Worm (Caenorhabditis elegans) whole organism, L4 larva: ENCODE results near the gene sqst-2.

Experiments used
- F26F4.8 ChIP-seq: fragments of 200-800 bp; sonication (Bioruptor generic); conservative IDR thresholded peaks from 2 replicates; pipeline ENCODE4 v1.3.6; 2022; ENCODE audit warnings: missing genetic modification characterization, missing compliant biosample characterization
- F37D6.2 ChIP-seq: sonication (generic microtip); optimal IDR thresholded peaks from 2 replicates; lab custom pipeline; 2016; ENCODE audit warnings: mild to moderate bottlenecking, missing genetic modification characterization, missing compliant biosample characterization
- F44E2.7 ChIP-seq: fragments of 200-800 bp; sonication (Bioruptor generic); IDR thresholded peaks from 2 replicates; pipeline ENCODE4 v2.1.2; 2022; ENCODE audit warnings: missing genetic modification characterization, missing compliant biosample characterization
- T26A8.4 ChIP-seq: fragments of 200-800 bp; sonication (Bioruptor generic); IDR thresholded peaks from 2 replicates; pipeline ENCODE4 v1.3.6; 2022; ENCODE audit warnings: missing genetic modification characterization, missing compliant biosample characterization
- Y48G9A.11 ChIP-seq: fragments of 200-800 bp; sonication (Bioruptor generic); IDR thresholded peaks from 2 replicates; pipeline ENCODE4 v1.3.6; 2022; ENCODE audit warnings: missing genetic modification reagents, missing genetic modification characterization, missing compliant biosample characterization
- Y5F2A.4 ChIP-seq: fragments of 200-800 bp; sonication (Bioruptor generic); optimal IDR thresholded peaks from 2 replicates; lab custom pipeline; 2018; ENCODE audit warnings: mild to moderate bottlenecking, missing genetic modification characterization, missing compliant biosample characterization
- aha-1 ChIP-seq: fragments of 150-350 bp; peaks from one replicate; lab custom pipeline; 2014; ENCODE audit warnings: missing biosample characterization, missing genetic modification characterization
- arid-1 ChIP-seq: fragments of 200-800 bp; sonication (Bioruptor generic); conservative IDR thresholded peaks from 2 replicates; pipeline ENCODE4 v1.3.6; 2022; ENCODE audit warnings: missing genetic modification reagents, missing genetic modification characterization, missing compliant biosample characterization
- ceh-62 ChIP-seq: sonication (generic microtip); optimal IDR thresholded peaks from 2 replicates; lab custom pipeline; 2017; ENCODE audit warnings: missing biosample characterization, missing genetic modification characterization
- ceh-82 ChIP-seq: sonication (generic microtip); optimal IDR thresholded peaks from 2 replicates; lab custom pipeline; 2017; ENCODE audit warnings: missing biosample characterization, missing genetic modification characterization
- daf-16 ChIP-seq, 3 experiments: sonication (generic microtip); optimal IDR thresholded peaks; 2 replicates each; lab custom pipeline; 2016 to 2017; ENCODE audit warnings: missing genetic modification characterization in 3 of 3, missing genetic modification reagents in 3 of 3, mild to moderate bottlenecking in 2 of 3, missing compliant biosample characterization in 2 of 3, missing biosample characterization in 1 of 3, moderate library complexity in 1 of 3
- daf-19 ChIP-seq: fragments of 200-800 bp; sonication (Bioruptor generic); conservative IDR thresholded peaks from 2 replicates; pipeline ENCODE4 v1.3.6; 2022; ENCODE audit warnings: missing genetic modification characterization, missing compliant biosample characterization
- daf-8 ChIP-seq: fragments of 200-800 bp; sonication (Bioruptor generic); IDR thresholded peaks from 2 replicates; pipeline ENCODE4 v1.3.6; 2022; ENCODE audit warnings: missing genetic modification characterization, missing compliant biosample characterization
- egl-27 ChIP-seq: sonication (generic microtip); optimal IDR thresholded peaks from 3 replicates; lab custom pipeline; 2017; ENCODE audit warnings: missing biosample characterization, missing genetic modification reagents, missing genetic modification characterization
- egl-43 ChIP-seq: fragments of 200-800 bp; sonication (Bioruptor generic); IDR thresholded peaks from 2 replicates; pipeline ENCODE4 v1.3.6; 2022; ENCODE audit warnings: missing genetic modification reagents, missing genetic modification characterization, missing compliant biosample characterization
- hif-1 ChIP-seq, 2 experiments: sonication (generic microtip); optimal IDR thresholded peaks; 2 replicates each; lab custom pipeline; 2016 to 2017; ENCODE audit warnings: missing compliant biosample characterization in 2 of 2, missing genetic modification characterization in 2 of 2, missing genetic modification reagents in 2 of 2, missing genotype in 2 of 2, mild to moderate bottlenecking in 1 of 2
- hlh-11 ChIP-seq: fragments of 200-800 bp; sonication (Bioruptor generic); optimal IDR thresholded peaks from 2 replicates; lab custom pipeline; 2018; ENCODE audit warnings: mild to moderate bottlenecking, missing genetic modification characterization, missing compliant biosample characterization
- hmg-1.1 ChIP-seq: fragments of 200-800 bp; sonication (Bioruptor generic); IDR thresholded peaks from 2 replicates; pipeline ENCODE4 v1.3.6; 2022; ENCODE audit warnings: missing genetic modification reagents, missing genetic modification characterization, missing compliant biosample characterization
- lin-15B ChIP-seq: fragments of 150-350 bp; sonication (generic microtip); optimal IDR thresholded peaks from 3 replicates; lab custom pipeline; 2014; ENCODE audit warnings: missing biosample characterization, missing genetic modification characterization
- lin-29 ChIP-seq: fragments of 200-800 bp; sonication (Bioruptor generic); IDR thresholded peaks from 2 replicates; pipeline ENCODE4 v1.3.6; 2022; ENCODE audit warnings: missing genetic modification reagents, missing genetic modification characterization, missing compliant biosample characterization
- lir-3 ChIP-seq: sonication (generic microtip); optimal IDR thresholded peaks from 2 replicates; lab custom pipeline; 2016; ENCODE audit warnings: mild to moderate bottlenecking, missing genetic modification characterization, missing compliant biosample characterization
- madf-9 ChIP-seq: fragments of 200-800 bp; sonication (Bioruptor generic); conservative IDR thresholded peaks from 2 replicates; pipeline ENCODE4 v1.3.6; 2022; ENCODE audit warnings: missing genetic modification reagents, missing genetic modification characterization, missing compliant biosample characterization
- mep-1 ChIP-seq: fragments of 150-350 bp; sonication (generic microtip); optimal IDR thresholded peaks from 3 replicates; lab custom pipeline; 2014; ENCODE audit warnings: missing biosample characterization, missing genetic modification characterization
- mes-2 ChIP-seq: sonication (generic microtip); optimal IDR thresholded peaks from 2 replicates; lab custom pipeline; 2016; ENCODE audit warnings: missing genotype, mild to moderate bottlenecking, missing genetic modification characterization, missing compliant biosample characterization; ENCODE audit not compliant: poor library complexity, severe bottlenecking
- nhr-102 ChIP-seq: sonication (generic microtip); optimal IDR thresholded peaks from 2 replicates; lab custom pipeline; 2016; ENCODE audit warnings: mild to moderate bottlenecking, missing genetic modification characterization, moderate library complexity, missing compliant biosample characterization
- nhr-11 ChIP-seq: fragments of 150-350 bp; optimal IDR thresholded peaks from 2 replicates; lab custom pipeline; 2014; ENCODE audit warnings: missing biosample characterization, missing genetic modification characterization
- nhr-25 ChIP-seq: sonication (generic microtip); optimal IDR thresholded peaks from 2 replicates; lab custom pipeline; 2017; ENCODE audit warnings: missing genetic modification characterization, mild to moderate bottlenecking, missing compliant biosample characterization, antibody characterized with exemption, moderate library complexity, borderline replicate concordance; ENCODE audit not compliant: insufficient read depth
- nhr-42 ChIP-seq: fragments of 200-800 bp; sonication (Bioruptor generic); IDR thresholded peaks from 2 replicates; pipeline ENCODE4 v1.3.6; 2022; ENCODE audit warnings: missing genetic modification characterization, missing compliant biosample characterization
- nhr-76 ChIP-seq: fragments of 150-350 bp; optimal IDR thresholded peaks from 2 replicates; lab custom pipeline; 2014; ENCODE audit warnings: missing biosample characterization, missing genetic modification characterization
- saeg-2 ChIP-seq: fragments of 200-800 bp; sonication (Bioruptor generic); IDR thresholded peaks from 2 replicates; pipeline ENCODE4 v1.3.6; 2022; ENCODE audit warnings: missing genetic modification reagents, missing genetic modification characterization, missing compliant biosample characterization
- snpc-1.2 ChIP-seq: fragments of 200-800 bp; sonication (Bioruptor generic); IDR thresholded peaks from 2 replicates; pipeline ENCODE4 v1.3.6; 2022; ENCODE audit warnings: missing genetic modification reagents, missing genetic modification characterization, missing compliant biosample characterization
- snpc-4 ChIP-seq: fragments of 150-350 bp; optimal IDR thresholded peaks from 2 replicates; lab custom pipeline; 2014; ENCODE audit warnings: missing biosample characterization, missing genetic modification characterization
- tag-97 ChIP-seq: fragments of 200-800 bp; sonication (Bioruptor generic); IDR thresholded peaks from 2 replicates; pipeline ENCODE4 v1.3.6; 2022; ENCODE audit warnings: missing genetic modification characterization, missing compliant biosample characterization
- tra-1 ChIP-seq: fragments of 200-800 bp; sonication (Bioruptor generic); IDR thresholded peaks from 2 replicates; pipeline ENCODE4 v1.3.6; 2022; ENCODE audit warnings: missing genetic modification reagents, missing genetic modification characterization, missing compliant biosample characterization
- unc-62 ChIP-seq, 3 experiments: fragments of 150-350 bp in 1 of 3; sonication (generic microtip); optimal IDR thresholded peaks in 2 of 3; peaks in 1 of 3; 1 replicate in 1 of 3; 2 replicates in 2 of 3; lab custom pipeline; 2014 to 2017; ENCODE audit warnings: missing biosample characterization in 3 of 3, missing genetic modification characterization in 3 of 3, missing genetic modification reagents in 3 of 3, missing genotype in 1 of 3
- zag-1 ChIP-seq: fragments of 150-350 bp; optimal IDR thresholded peaks from 2 replicates; lab custom pipeline; 2014; ENCODE audit warnings: missing biosample characterization, missing genetic modification characterization
- zfp-2 ChIP-seq: sonication (generic microtip); optimal IDR thresholded peaks from 2 replicates; lab custom pipeline; 2016; ENCODE audit warnings: mild to moderate bottlenecking, missing genetic modification characterization, missing compliant biosample characterization
- zip-11 ChIP-seq: fragments of 200-800 bp; sonication (Bioruptor generic); IDR thresholded peaks from 2 replicates; pipeline ENCODE4 v1.3.6; 2022; ENCODE audit warnings: missing genetic modification characterization, missing compliant biosample characterization
- ztf-11 ChIP-seq: fragments of 150-350 bp; optimal IDR thresholded peaks from 2 replicates; lab custom pipeline; 2014; ENCODE audit warnings: missing biosample characterization, missing genetic modification characterization

sqst-2 gene

DNA sequence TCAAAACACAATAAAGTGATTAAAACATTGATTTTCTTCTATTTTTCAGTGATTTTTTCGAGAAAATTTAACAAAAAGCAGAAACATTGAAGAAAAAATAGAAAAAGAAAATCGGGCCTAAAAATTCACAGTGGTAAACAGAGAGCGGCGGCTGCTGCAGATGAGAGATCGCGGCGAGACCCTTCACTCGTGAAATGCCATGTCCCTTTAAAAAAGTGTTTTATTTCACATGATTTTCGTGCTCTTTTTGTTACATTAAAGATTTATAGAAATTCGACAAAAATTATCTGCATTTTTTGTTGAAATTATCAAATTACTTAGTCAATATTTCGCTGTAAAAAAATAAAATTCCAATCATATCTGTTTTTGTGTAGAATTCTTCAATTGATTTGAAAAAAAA, 14.8 kb downstream of the sqst-2 start (continued):
- TF ChIP-seq nhr-42 (no peak), hif-1 (tag; optimal IDR thresholded peaks at IDR 0.05; lab: Kevin White, UChicago) (no peak), saeg-2 (GFP tag; lab: Robert Waterston, UW) (no peak), daf-16 (GFP tag; optimal IDR thresholded peaks at IDR 0.05; lab: Kevin White, UChicago) (peak in 1 of 2 experiments; percentile 29), daf-16 (tag; optimal IDR thresholded peaks at IDR 0.05; lab: Kevin White, UChicago) (peak; percentile 80), mes-2 (tag; lab: Kevin White, UChicago) (peak; percentile 77), snpc-4 (no peak), daf-8 (no peak), lin-15B (tag; lab: Kevin White, UChicago) (no peak), hmg-1.1 (peak; percentile 58), F26F4.8 (GFP tag; lab: Robert Waterston, UW) (no peak), zag-1 (no peak), lir-3 (no peak), madf-9 (GFP tag; lab: Robert Waterston, UW) (no peak), ceh-82 (tag; lab: Kevin White, UChicago) (no peak), daf-19 (GFP tag; lab: Robert Waterston, UW) (no peak)

ce11 chrIV:7313397-7313910, 15.3 kb downstream of the sqst-2 start, which contains the start of gene rps-8:
Gene rps-8, minus strand, starts transcription at chrIV:7313860.
- 0 out of 2 replicates have a peak, but pooled peaks have one; percentile 23 for TF ChIP-seq F44E2.7 (GFP tag; lab: Robert Waterston, UW)
- TF ChIP-seq F37D6.2 (tag; lab: Kevin White, UChicago): no peak
- no peak; the same call in 1 of the 2 replicates for TF ChIP-seq snpc-1.2 (GFP tag; lab: Robert Waterston, UW)
- no peak for TF ChIP-seq ztf-11 (tag; lab: Kevin White, UChicago)
- no peak for TF ChIP-seq egl-27 (tag; lab: Kevin White, UChicago)
- TF ChIP-seq hmg-1.1: no peak
- TF ChIP-seq ceh-62 (tag; lab: Kevin White, UChicago): no peak
- no peak for TF ChIP-seq mep-1 (tag; lab: Kevin White, UChicago)
- TF ChIP-seq arid-1 (GFP tag; lab: Robert Waterston, UW): 0 out of 2 replicates have a peak, but pooled peaks have one; percentile 3
- TF ChIP-seq egl-43 (GFP tag; lab: Robert Waterston, UW): no peak
- TF ChIP-seq madf-9 (GFP tag; lab: Robert Waterston, UW): no peak
- no peak for TF ChIP-seq hlh-11 (tag; lab: Kevin White, UChicago)
- TF ChIP-seq tag-97 (GFP tag; lab: Robert Waterston, UW): no peak
- TF ChIP-seq nhr-11: no peak
- no peak for TF ChIP-seq nhr-76 (tag; lab: Kevin White, UChicago)
- TF ChIP-seq T26A8.4 (GFP tag; lab: Robert Waterston, UW): no peak
- no peak for TF ChIP-seq Y5F2A.4 (GFP tag; lab: Kevin White, UChicago)
- TF ChIP-seq Y48G9A.11 (GFP tag; lab: Robert Waterston, UW): no peak
- TF ChIP-seq aha-1 (tag; lab: Kevin White, UChicago): peak; percentile 90

- TF ChIP-seq lir-3: no peak
- peak; percentile 74 for TF ChIP-seq aha-1 (tag; lab: Kevin White, UChicago)
- TF ChIP-seq zfp-2 (tag; lab: Kevin White, UChicago): no peak
- no peak for TF ChIP-seq nhr-102 (tag; lab: Kevin White, UChicago)
- peak in 1 of 2 experiments; percentile 52 for TF ChIP-seq unc-62 (GFP tag; optimal IDR thresholded peaks at IDR 0.05 in 1 of 2; lab: Kevin White, UChicago)
- TF ChIP-seq unc-62 (tag; optimal IDR thresholded peaks at IDR 0.05; lab: Kevin White, UChicago): no peak
- TF ChIP-seq Y48G9A.11 (GFP tag; lab: Robert Waterston, UW): 0 out of 2 replicates have a peak, but pooled peaks have one; percentile 16
- peak; percentile 73 for TF ChIP-seq snpc-1.2 (GFP tag; lab: Robert Waterston, UW)
- no peak for TF ChIP-seq zip-11
- TF ChIP-seq tra-1 (GFP tag; lab: Robert Waterston, UW): no peak
- TF ChIP-seq lin-29 (GFP tag; lab: Robert Waterston, UW): no peak
- TF ChIP-seq nhr-25 (tag; lab: Kevin White, UChicago): no peak
- TF ChIP-seq ceh-82 (tag; lab: Kevin White, UChicago): no peak
Observed at ce11 chrIV:7312620-7313194, 16.1 kb downstream of the sqst-2 start.
